Fruit fly (Drosophila melanogaster) Kc167 (cell line): ENCODE data around the gene me31B.

ENCODE experiments used
- h ChIP-seq: fragments of >200 bp; optimal IDR thresholded peaks from 3 replicates; lab custom pipeline; 2018; ENCODE audit warnings: missing external identifiers
- insv ChIP-seq: fragments of >200 bp; optimal IDR thresholded peaks from 3 replicates; lab custom pipeline; 2018; ENCODE audit warnings: missing external identifiers
- psq ChIP-seq: fragments of >200 bp; optimal IDR thresholded peaks from 2 replicates; lab custom pipeline; 2017; ENCODE audit warnings: missing external identifiers

- TF ChIP-seq insv (lab: Kevin White, UChicago) (no peak), h (lab: Kevin White, UChicago) (no peak), psq (no peak)
These were observed 17.8 kb upstream of the me31B start for dm6 chr2L:10221387-10221705.
